Fruit fly (Drosophila melanogaster) whole organism, pupa: ENCODE data around the gene Trf4.

Source experiments
- CG10348 ChIP-seq: fragments of 200-800 bp; sonication (Bioruptor generic); IDR thresholded peaks from 2 replicates; pipeline ENCODE4 v1.3.6; 2022; ENCODE audit warnings: missing biosample characterization, missing genetic modification characterization
- CG12605 ChIP-seq: fragments of 200-800 bp; sonication (Bioruptor generic); IDR thresholded peaks from 2 replicates; pipeline ENCODE4 v1.3.6; 2022; ENCODE audit warnings: missing biosample characterization, missing genetic modification characterization
- CG13204 ChIP-seq: fragments of 200-800 bp; sonication (Bioruptor generic); optimal IDR thresholded peaks from 2 replicates; lab custom pipeline; 2018; ENCODE audit warnings: missing biosample characterization, mild to moderate bottlenecking, missing genetic modification characterization, moderate library complexity
- CG14655 ChIP-seq: fragments of 200-800 bp; sonication (Bioruptor generic); optimal IDR thresholded peaks from 3 replicates; lab custom pipeline; 2017; ENCODE audit warnings: mild to moderate bottlenecking, missing biosample characterization, missing genetic modification reagents, missing genetic modification characterization
- CG15710 ChIP-seq: fragments of 200-800 bp; sonication (Bioruptor generic); optimal IDR thresholded peaks from 2 replicates; lab custom pipeline; 2018; ENCODE audit warnings: missing biosample characterization, mild to moderate bottlenecking, missing genetic modification characterization, moderate library complexity
- CG17806 ChIP-seq: fragments of 200-800 bp; sonication (Bioruptor generic); optimal IDR thresholded peaks from 2 replicates; lab custom pipeline; 2018; ENCODE audit warnings: missing biosample characterization, mild to moderate bottlenecking, missing genetic modification characterization, moderate library complexity
- CG32121 ChIP-seq: fragments of 200-800 bp; sonication (Bioruptor generic); IDR thresholded peaks from 2 replicates; pipeline ENCODE4 v1.3.6; 2022; ENCODE audit warnings: missing biosample characterization, missing genetic modification characterization
- CG34367 ChIP-seq: fragments of 200-800 bp; sonication (Bioruptor generic); optimal IDR thresholded peaks from 2 replicates; lab custom pipeline; 2018; ENCODE audit warnings: missing biosample characterization, mild to moderate bottlenecking, missing genetic modification characterization
- CG4496 ChIP-seq: fragments of 200-800 bp; sonication (Bioruptor generic); IDR thresholded peaks from 3 replicates; pipeline ENCODE4 v1.3.6; 2022; ENCODE audit warnings: missing biosample characterization, missing genetic modification characterization
- CG8159 ChIP-seq: fragments of 200-800 bp; sonication (Bioruptor generic); optimal IDR thresholded peaks from 3 replicates; lab custom pipeline; 2018; ENCODE audit warnings: missing biosample characterization, mild to moderate bottlenecking, missing genetic modification characterization, moderate library complexity
- CG8301 ChIP-seq: fragments of 200-800 bp; sonication (Bioruptor generic); optimal IDR thresholded peaks from 2 replicates; lab custom pipeline; 2018; ENCODE audit warnings: missing biosample characterization, mild to moderate bottlenecking, missing genetic modification characterization
- CG9948 ChIP-seq: fragments of 200-800 bp; sonication (Bioruptor generic); optimal IDR thresholded peaks from 2 replicates; lab custom pipeline; 2018; ENCODE audit warnings: missing biosample characterization, mild to moderate bottlenecking, missing genetic modification characterization, moderate library complexity
- D1 ChIP-seq: fragments of 200-800 bp; sonication (Bioruptor generic); optimal IDR thresholded peaks from 2 replicates; lab custom pipeline; 2018; ENCODE audit warnings: missing biosample characterization, mild to moderate bottlenecking, missing genetic modification characterization, moderate library complexity
- EcR ChIP-seq: fragments of 200-800 bp; sonication (Bioruptor generic); optimal IDR thresholded peaks from 3 replicates; lab custom pipeline; 2019; ENCODE audit warnings: missing biosample characterization, missing genetic modification characterization, mild to moderate bottlenecking, moderate library complexity, missing genetic modification reagents
- Ets98B ChIP-seq: fragments of 200-800 bp; sonication (Bioruptor generic); IDR thresholded peaks from 2 replicates; pipeline ENCODE4 v1.3.6; 2022; ENCODE audit warnings: missing biosample characterization, missing genetic modification characterization
- Pif1A ChIP-seq: fragments of 200-800 bp; sonication (Bioruptor generic); optimal IDR thresholded peaks from 3 replicates; lab custom pipeline; 2016; ENCODE audit warnings: missing biosample characterization, missing genetic modification characterization
- Pif1B ChIP-seq: fragments of 200-800 bp; sonication (Bioruptor generic); optimal IDR thresholded peaks from 3 replicates; lab custom pipeline; 2016; ENCODE audit warnings: missing biosample characterization, missing genetic modification characterization
- Snoo ChIP-seq: fragments of 200-800 bp; sonication (Bioruptor generic); optimal IDR thresholded peaks from 3 replicates; lab custom pipeline; 2017; ENCODE audit warnings: missing biosample characterization, mild to moderate bottlenecking, missing genetic modification characterization, inconsistent platforms
- fd96Ca ChIP-seq: fragments of 200-800 bp; sonication (Bioruptor generic); IDR thresholded peaks from 3 replicates; pipeline ENCODE4 v1.3.6; 2022; ENCODE audit warnings: missing biosample characterization, missing genetic modification characterization
- gl ChIP-seq: fragments of 200-800 bp; sonication (Bioruptor generic); optimal IDR thresholded peaks from 2 replicates; lab custom pipeline; 2018; ENCODE audit warnings: missing biosample characterization, mild to moderate bottlenecking, missing genetic modification characterization
- rn ChIP-seq: fragments of 200-800 bp; sonication (Bioruptor generic); IDR thresholded peaks from 2 replicates; pipeline ENCODE4 v1.3.6; 2022; ENCODE audit warnings: missing biosample characterization, missing genetic modification characterization

The Trf4 gene

DNA sequence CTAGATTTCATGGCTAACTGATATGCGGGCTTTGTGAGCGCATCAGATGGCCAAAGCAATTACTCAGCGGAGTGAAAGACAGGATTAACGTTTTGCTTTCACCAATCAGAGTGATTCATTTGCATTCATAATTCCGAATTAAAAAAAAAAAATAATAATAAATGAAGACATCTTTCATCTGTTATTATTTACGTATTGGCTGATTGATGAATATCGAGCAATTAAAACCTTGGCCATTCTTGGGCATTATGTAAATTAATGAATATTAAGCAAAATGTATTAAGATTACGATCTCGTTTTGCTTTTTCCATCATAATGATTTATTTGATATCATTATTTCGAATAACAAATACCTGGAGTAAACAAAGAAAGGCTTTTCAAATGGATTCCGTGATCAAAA is at the start of gene Trf4:
Gene Trf4 (plus strand): TSS at position 301 of the 400 bp plus-strand sequence.
- TF ChIP-seq CG15710 (tag; lab: Kevin White, UChicago): no peak

DNA sequence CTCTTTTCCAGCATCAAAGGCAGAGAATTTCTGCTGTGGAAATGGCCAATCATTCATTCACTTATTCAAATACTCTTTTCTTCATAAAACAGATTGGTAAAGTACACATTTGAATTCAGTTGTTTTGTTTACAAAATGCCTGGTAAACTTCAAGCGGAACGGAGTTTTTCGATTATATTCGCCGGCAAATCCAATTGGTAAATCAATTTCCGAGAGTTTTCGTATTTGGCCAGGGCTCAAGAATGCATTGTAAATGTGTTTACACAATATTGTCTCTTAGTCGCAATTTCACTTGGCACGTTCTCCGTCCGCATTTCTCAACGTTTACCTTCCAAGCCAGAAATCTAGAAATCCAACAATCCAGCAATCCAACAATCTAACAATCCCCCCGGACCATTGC is 45.0 kb upstream of the Trf4 start, which contains the start of gene CG43403:
Gene CG43403 (plus strand): TSS at position 301 of the 400 bp plus-strand sequence.
- TF ChIP-seq CG8301 (no peak), EcR (GFP tag; lab: Kevin White, UChicago) (no peak), CG8159 (tag; lab: Kevin White, UChicago) (no peak), CG34367 (no peak), Ets98B (GFP tag; lab: Robert Waterston, UW) (no peak), CG15710 (tag; lab: Kevin White, UChicago) (no peak), Pif1A (no peak), CG32121 (no peak), Pif1B (GFP tag; lab: Kevin White, UChicago) (no peak)
- TF ChIP-seq, all 21 proteins: peak for 0

DNA sequence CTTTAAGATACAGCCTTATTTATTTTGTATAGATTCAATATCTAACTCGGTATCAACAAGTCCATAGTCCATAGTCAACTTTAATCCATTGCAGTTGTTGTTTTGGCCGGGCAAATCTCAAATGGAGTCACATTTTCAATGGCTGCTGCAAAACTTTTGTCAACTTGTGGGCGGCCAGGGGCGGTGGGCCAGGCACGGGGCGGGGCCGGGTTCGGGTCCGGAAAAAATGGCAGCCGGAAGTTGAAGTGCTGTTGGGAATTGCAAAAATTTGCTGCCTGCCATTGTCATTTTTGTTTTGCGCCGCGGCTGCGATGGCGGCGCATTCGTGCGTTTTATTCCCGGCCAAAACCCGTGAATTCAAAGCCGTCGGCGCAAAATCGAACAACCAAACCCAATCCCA is 40.9 kb upstream of the Trf4 start:
- no peak for TF ChIP-seq EcR (GFP tag; lab: Kevin White, UChicago)
- TF ChIP-seq CG13204 (GFP tag; lab: Kevin White, UChicago): no peak
- TF ChIP-seq CG32121: no peak
- TF ChIP-seq CG17806 (tag; lab: Kevin White, UChicago): no peak
- TF ChIP-seq gl (tag; lab: Kevin White, UChicago): no peak
- no peak for TF ChIP-seq CG8301

DNA sequence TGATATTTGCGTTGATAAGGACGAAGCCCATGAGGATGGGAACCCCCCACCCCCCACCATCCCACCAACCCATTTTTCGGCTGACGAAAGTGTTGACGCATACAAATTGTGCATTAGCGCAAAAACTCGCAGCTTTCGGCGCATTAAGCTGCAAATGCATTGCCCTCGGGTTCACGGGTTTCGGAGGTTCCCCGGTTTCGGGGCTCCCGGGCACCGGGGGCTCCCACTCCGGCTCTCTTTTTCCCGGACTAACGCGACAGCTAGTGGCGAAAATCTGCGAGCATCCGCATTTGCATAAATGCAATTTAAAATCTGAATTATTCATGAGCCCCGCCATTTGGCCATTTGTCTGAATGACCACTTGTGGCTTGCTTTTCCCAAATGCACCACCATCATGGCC is 37.4 kb upstream of the Trf4 start:
- TF ChIP-seq Pif1A (no peak), Snoo (tag; lab: Kevin White, UChicago) (no peak), Pif1B (GFP tag; lab: Kevin White, UChicago) (no peak), CG8301 (no peak), CG15710 (tag; lab: Kevin White, UChicago) (no peak), CG4496 (GFP tag; lab: Robert Waterston, UW) (no peak), CG9948 (tag; lab: Kevin White, UChicago) (no peak), CG8159 (tag; lab: Kevin White, UChicago) (no peak), CG12605 (GFP tag; lab: Robert Waterston, UW) (no peak), Ets98B (GFP tag; lab: Robert Waterston, UW) (no peak), rn (GFP tag; lab: Robert Waterston, UW) (no peak), gl (tag; lab: Kevin White, UChicago) (no peak), EcR (GFP tag; lab: Kevin White, UChicago) (no peak), CG10348 (GFP tag; lab: Robert Waterston, UW) (no peak), CG34367 (no peak)

DNA sequence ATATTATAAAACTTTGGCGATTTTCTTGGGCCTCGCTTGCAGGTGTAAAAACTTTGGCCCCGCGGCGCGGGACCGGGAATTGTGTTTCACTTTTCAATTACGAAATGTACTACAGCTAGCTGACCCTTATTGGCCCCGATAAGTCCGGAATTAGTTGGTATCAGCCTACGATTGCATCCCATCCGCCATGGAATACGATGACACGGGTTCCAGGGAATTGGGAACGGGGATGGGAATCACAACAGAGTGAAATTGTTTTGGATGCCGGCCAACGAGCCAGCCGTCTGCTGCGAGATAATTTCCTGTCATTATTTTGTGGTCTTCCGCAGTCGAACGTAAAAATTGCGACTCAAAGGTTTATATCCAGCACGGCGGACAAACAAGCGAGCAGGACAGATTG is 36.1 kb upstream of the Trf4 start:
- TF ChIP-seq CG4496 (GFP tag; lab: Robert Waterston, UW) (no peak), Pif1A (no peak), CG34367 (no peak), CG14655 (no peak), CG12605 (GFP tag; lab: Robert Waterston, UW) (no peak), D1 (tag; lab: Kevin White, UChicago) (no peak), CG15710 (tag; lab: Kevin White, UChicago) (no peak), CG17806 (tag; lab: Kevin White, UChicago) (no peak), EcR (GFP tag; lab: Kevin White, UChicago) (no peak), CG9948 (tag; lab: Kevin White, UChicago) (no peak), rn (GFP tag; lab: Robert Waterston, UW) (no peak), CG8159 (tag; lab: Kevin White, UChicago) (no peak), Ets98B (GFP tag; lab: Robert Waterston, UW) (no peak), CG10348 (GFP tag; lab: Robert Waterston, UW) (no peak), CG8301 (no peak), gl (tag; lab: Kevin White, UChicago) (no peak)

DNA sequence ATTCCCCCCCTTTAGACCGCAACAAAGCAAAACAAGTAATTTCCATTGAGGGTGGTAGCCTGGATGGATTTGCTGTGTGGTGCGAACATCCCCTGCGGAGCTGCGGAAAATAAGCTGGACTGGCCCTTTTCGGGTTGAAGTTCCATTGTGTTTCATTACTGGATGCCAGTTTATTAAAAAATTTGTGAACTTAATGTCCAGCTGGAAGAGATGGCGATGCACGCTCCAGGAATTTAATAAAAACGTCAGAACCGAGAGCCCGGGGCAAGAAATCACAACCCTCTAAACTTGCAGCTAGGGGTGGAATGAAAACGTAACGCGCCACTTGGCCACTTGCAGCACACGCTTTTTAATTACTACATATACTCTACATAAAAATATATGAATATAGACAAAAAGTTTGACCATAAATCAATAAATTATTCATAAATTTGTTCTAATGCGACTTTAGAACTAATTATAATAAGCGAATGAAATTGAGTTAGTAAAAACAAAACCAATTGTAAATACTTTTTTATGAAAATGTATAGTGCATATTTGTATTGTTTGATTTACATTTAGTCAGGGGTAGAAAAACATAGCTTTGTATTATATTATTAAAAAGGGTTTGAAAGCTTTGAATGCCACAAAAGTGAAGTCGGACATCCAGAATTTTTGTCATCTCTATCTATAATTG is 28.4 kb upstream of the Trf4 start:
- TF ChIP-seq fd96Ca: no peak
- no peak for TF ChIP-seq EcR (GFP tag; lab: Kevin White, UChicago)
- TF ChIP-seq CG15710 (tag; lab: Kevin White, UChicago): no peak
- TF ChIP-seq CG13204 (GFP tag; lab: Kevin White, UChicago): no peak
- TF ChIP-seq CG8159 (tag; lab: Kevin White, UChicago): no peak
- no peak for TF ChIP-seq rn (GFP tag; lab: Robert Waterston, UW)
- no peak for TF ChIP-seq CG8301
- TF ChIP-seq Pif1A: no peak
- no peak for TF ChIP-seq CG34367
- no peak for TF ChIP-seq CG12605 (GFP tag; lab: Robert Waterston, UW)
- no peak for TF ChIP-seq CG4496 (GFP tag; lab: Robert Waterston, UW)
- TF ChIP-seq CG9948 (tag; lab: Kevin White, UChicago): no peak
- no peak for TF ChIP-seq CG10348 (GFP tag; lab: Robert Waterston, UW)
- TF ChIP-seq CG14655: no peak
- no peak for TF ChIP-seq Pif1B (GFP tag; lab: Kevin White, UChicago)
- no peak for TF ChIP-seq CG17806 (tag; lab: Kevin White, UChicago)
- no peak for TF ChIP-seq Ets98B (GFP tag; lab: Robert Waterston, UW)
- TF ChIP-seq gl (tag; lab: Kevin White, UChicago): no peak
- no peak for TF ChIP-seq CG32121
